Fruit fly (Drosophila melanogaster): Measurements from ENCODE around the gene Sprn.

Gene Sprn

DNA sequence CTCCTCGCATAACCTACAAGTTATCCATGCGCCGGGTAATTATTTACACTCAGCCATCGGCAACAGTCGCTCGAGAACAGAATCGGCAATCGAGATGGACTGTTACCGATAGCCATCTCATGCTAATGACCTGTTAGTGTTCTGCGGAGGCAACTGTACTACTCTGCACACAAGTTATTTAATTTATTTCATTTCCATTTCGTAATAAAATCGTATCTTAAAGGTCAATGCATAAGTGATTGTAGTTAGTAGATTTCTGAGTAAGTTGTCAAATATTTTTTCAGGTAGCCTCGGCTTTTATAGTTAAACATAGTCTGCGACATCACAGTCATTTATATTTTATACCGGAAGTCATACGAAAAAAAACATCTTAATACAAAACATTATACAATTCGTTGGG, 42.3 kb downstream of the Sprn start, which contains the start of gene CG11588:
Gene CG11588 (plus strand): TSS at position 301 of the 400 bp plus-strand sequence.
- no peak for TF ChIP-seq CG32121 (GFP tag; IDR thresholded peaks at IDR 0.05)
- no peak for TF ChIP-seq CG13204 (GFP tag; optimal IDR thresholded peaks at IDR 0.05)
- TF ChIP-seq CG17806 (tag; optimal IDR thresholded peaks at IDR 0.05) = no peak
- no peak for TF ChIP-seq EcR (GFP tag; optimal IDR thresholded peaks at IDR 0.05)
- TF ChIP-seq fd96Ca (GFP tag; IDR thresholded peaks at IDR 0.05) = no peak
- no peak for TF ChIP-seq CG8301 (tag; optimal IDR thresholded peaks at IDR 0.05)
- TF ChIP-seq rn (GFP tag; IDR thresholded peaks at IDR 0.05) = no peak
- TF ChIP-seq CG15710 (tag; optimal IDR thresholded peaks at IDR 0.05) = no peak
- TF ChIP-seq Pif1A (GFP tag; optimal IDR thresholded peaks at IDR 0.05) = no peak
- no peak for TF ChIP-seq gl (tag; optimal IDR thresholded peaks at IDR 0.05)
- no peak for TF ChIP-seq D1 (tag; optimal IDR thresholded peaks at IDR 0.05)
- TF ChIP-seq Snoo (tag; optimal IDR thresholded peaks at IDR 0.05) = no peak
- no peak for TF ChIP-seq CG8159 (tag; optimal IDR thresholded peaks at IDR 0.05)
- no peak for TF ChIP-seq CG14655 (GFP tag; optimal IDR thresholded peaks at IDR 0.05)
- TF ChIP-seq Ets98B (GFP tag; IDR thresholded peaks at IDR 0.05) = no peak
- no peak for TF ChIP-seq CG10348 (GFP tag; IDR thresholded peaks at IDR 0.05)
- TF ChIP-seq CG4496 (GFP tag; IDR thresholded peaks at IDR 0.05) = no peak
- no peak for TF ChIP-seq Pif1B (GFP tag; optimal IDR thresholded peaks at IDR 0.05)

DNA sequence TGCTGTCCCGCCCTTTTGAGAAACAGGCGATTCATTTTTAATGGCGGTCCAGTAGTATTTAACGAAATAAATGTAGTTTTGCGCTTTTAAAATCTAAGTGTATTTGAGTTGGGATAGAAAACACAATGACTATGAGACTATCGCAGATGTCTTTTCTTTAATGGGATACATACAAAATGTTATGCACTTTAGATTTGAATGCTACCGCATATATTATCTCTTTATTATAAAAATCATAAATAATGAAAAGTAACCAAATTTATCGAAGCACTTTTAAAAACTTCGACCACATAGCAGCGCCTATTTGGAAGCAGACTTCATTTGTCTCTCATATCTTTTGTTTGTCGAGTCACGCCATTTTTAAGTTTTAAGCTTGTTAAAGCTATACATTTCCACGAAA, 45.7 kb downstream of the Sprn start, which contains the start of gene SdhAL:
Gene SdhAL (minus strand): TSS at position 101 of the 400 bp plus-strand sequence.
- TF ChIP-seq EcR (GFP tag; optimal IDR thresholded peaks at IDR 0.05) (no peak), CG8301 (tag; optimal IDR thresholded peaks at IDR 0.05) (no peak), Snoo (tag; optimal IDR thresholded peaks at IDR 0.05) (no peak), CG15710 (tag; optimal IDR thresholded peaks at IDR 0.05) (no peak), CG10348 (GFP tag; IDR thresholded peaks at IDR 0.05) (no peak), Pif1B (GFP tag; optimal IDR thresholded peaks at IDR 0.05) (no peak), CG14655 (GFP tag; optimal IDR thresholded peaks at IDR 0.05) (no peak), CG34367 (tag; optimal IDR thresholded peaks at IDR 0.05) (no peak), Ets98B (GFP tag; IDR thresholded peaks at IDR 0.05) (no peak), CG9948 (tag; optimal IDR thresholded peaks at IDR 0.05) (no peak)

DNA sequence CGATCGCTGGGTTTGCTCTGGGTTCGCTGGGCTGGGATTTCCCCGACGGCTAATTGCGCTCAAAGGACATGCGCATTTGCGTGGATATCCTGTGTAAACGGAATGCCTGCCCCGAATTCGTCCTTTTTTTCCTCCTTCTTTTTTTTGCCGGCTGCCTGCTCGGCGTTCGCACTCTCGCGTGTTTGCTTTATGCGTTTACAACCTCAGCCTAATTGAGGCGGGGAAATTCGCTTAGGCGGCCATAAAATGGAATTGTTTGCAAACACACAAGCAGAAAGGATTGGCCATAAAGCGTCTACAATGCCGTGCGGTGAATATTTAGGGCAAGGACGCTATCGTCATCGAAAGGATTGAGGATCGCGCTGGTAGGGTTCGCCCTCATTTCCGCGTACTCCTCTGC, 46.5 kb downstream of the Sprn start:
- TF ChIP-seq D1 (tag; optimal IDR thresholded peaks at IDR 0.05) (no peak), CG17806 (tag; optimal IDR thresholded peaks at IDR 0.05) (no peak), CG32121 (GFP tag; IDR thresholded peaks at IDR 0.05) (no peak), Snoo (tag; optimal IDR thresholded peaks at IDR 0.05) (no peak), CG4496 (GFP tag; IDR thresholded peaks at IDR 0.05) (no peak), rn (GFP tag; IDR thresholded peaks at IDR 0.05) (no peak), CG8159 (tag; optimal IDR thresholded peaks at IDR 0.05) (no peak)

DNA sequence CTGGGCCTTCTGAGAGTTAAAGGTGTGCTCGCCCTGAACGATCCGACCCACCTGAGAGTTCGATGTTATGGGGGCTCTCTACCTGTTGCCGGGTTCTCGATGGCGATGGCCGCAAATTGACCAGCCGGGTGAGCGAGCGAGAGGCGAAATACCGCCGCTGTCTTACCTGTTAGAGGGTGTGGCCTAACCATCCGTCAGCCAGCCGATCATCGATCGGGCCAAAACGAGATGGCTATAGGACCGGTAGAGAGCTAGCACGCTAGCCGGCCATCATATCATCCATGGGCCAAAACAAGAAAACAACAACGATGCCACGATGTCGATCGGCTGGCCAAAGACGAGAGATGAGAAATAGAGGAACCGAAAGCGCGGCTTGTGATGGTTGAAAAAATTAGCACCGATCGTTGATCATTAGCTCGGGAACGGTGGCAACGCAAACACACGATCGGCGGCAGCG, 48.4 kb downstream of the Sprn start, which contains the start of gene byn:
Gene byn (plus strand): TSS at position 407 of the 457 bp plus-strand sequence.
- TF ChIP-seq Pif1A (GFP tag; optimal IDR thresholded peaks at IDR 0.05) (no peak), CG13204 (GFP tag; optimal IDR thresholded peaks at IDR 0.05) (no peak), CG8301 (tag; optimal IDR thresholded peaks at IDR 0.05) (no peak), CG12605 (GFP tag; IDR thresholded peaks at IDR 0.05) (no peak), CG32121 (GFP tag; IDR thresholded peaks at IDR 0.05) (no peak), D1 (tag; optimal IDR thresholded peaks at IDR 0.05) (no peak), gl (tag; optimal IDR thresholded peaks at IDR 0.05) (no peak)

Data from whole organism, pupa.